Fruit fly (Drosophila melanogaster) whole organism, wandering third instar larva: ENCODE measurements around the gene CG42245.
A peak's percentile ranks its signal among the peaks of the same experiment; 100 is the strongest.

Experiments
- brk ChIP-seq: fragments of 200-800 bp; sonication (Bioruptor generic); optimal IDR thresholded peaks from 2 replicates; lab custom pipeline; 2016; ENCODE audit warnings: missing biosample characterization, mild to moderate bottlenecking, missing genetic modification characterization
- sage ChIP-seq: fragments of 200-800 bp; sonication (Bioruptor generic); optimal IDR thresholded peaks from 2 replicates; lab custom pipeline; 2016; ENCODE audit warnings: missing biosample characterization, mild to moderate bottlenecking, missing genetic modification characterization

DNA sequence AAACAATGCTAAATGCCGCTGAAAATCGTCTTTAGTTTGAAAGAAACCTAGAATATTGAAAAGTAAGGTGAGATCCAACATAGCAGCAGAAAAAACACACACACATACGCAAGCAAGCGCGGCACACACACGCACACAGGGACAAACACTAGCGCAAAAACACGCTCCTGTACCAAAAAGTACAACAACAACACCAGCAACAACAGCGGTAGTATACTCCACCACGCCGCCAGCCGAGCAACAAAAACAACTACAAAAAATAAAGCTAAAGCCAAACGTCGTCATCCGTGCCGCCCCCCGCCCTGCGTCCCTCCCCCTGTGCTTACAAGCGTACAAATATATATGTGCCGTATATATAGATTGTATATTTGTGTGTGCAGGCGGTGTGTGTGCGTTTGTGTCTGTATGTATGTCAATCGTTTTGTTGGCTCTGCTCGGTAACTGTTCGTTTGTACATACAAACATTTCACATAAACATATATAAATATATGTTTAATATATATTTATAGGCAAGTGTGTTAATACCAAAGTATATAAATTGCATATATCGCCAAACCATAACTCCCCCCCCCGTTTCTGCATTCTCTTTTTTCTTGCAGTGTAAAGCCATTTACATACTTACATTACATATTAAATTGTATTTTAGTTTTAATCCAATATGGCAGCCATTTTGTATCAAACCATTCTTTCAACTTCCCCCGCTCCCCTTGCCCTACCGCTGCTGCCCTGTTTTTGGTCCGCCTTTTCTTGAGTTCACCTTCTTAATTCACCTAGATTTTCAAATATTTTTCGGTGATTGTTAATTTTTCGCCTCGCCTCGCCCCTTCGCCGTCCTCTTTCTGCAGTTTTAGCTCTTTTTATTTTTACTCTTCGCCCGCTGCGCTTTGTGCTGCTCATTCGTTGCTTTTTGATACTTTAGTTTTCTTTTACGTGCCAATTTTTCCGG is 4.8 kb downstream of the CG42245 start:
- peak; percentile 41 for TF ChIP-seq sage (GFP tag; lab: Kevin White, UChicago)
- TF ChIP-seq brk: no peak
